Worm (Caenorhabditis elegans) whole organism, late embryonic: ENCODE data around the gene F58B6.1.

Experiments used
- ahr-1 ChIP-seq: sonication (generic microtip); optimal IDR thresholded peaks from 2 replicates; lab custom pipeline; 2016; ENCODE audit warnings: missing genetic modification characterization, missing compliant biosample characterization
- ceh-14 ChIP-seq: sonication (generic microtip); optimal IDR thresholded peaks from 2 replicates; lab custom pipeline; 2016; ENCODE audit warnings: missing genotype, missing genetic modification characterization, missing compliant biosample characterization
- dmd-4 ChIP-seq: sonication (generic microtip); optimal IDR thresholded peaks from 2 replicates; lab custom pipeline; 2016; ENCODE audit warnings: borderline replicate concordance, missing genetic modification characterization, missing compliant biosample characterization
- hlh-6 ChIP-seq: sonication (generic microtip); optimal IDR thresholded peaks from 2 replicates; lab custom pipeline; 2016; ENCODE audit warnings: missing genotype, missing genetic modification characterization, missing compliant biosample characterization
- hlh-8 ChIP-seq: sonication (generic microtip); optimal IDR thresholded peaks from 2 replicates; lab custom pipeline; 2016; ENCODE audit warnings: missing genotype, missing genetic modification characterization, missing compliant biosample characterization
- mec-3 ChIP-seq: sonication (generic microtip); optimal IDR thresholded peaks from 2 replicates; lab custom pipeline; 2016; ENCODE audit warnings: borderline replicate concordance, missing genetic modification characterization, missing compliant biosample characterization
- nhr-232 ChIP-seq: sonication (generic microtip); optimal IDR thresholded peaks from 2 replicates; lab custom pipeline; 2016; ENCODE audit warnings: missing genetic modification characterization, missing compliant biosample characterization
- pag-3 ChIP-seq: sonication (generic microtip); optimal IDR thresholded peaks from 2 replicates; lab custom pipeline; 2016; ENCODE audit warnings: missing compliant biosample characterization, missing genetic modification characterization, borderline replicate concordance
- pax-1 ChIP-seq: fragments of 150-350 bp; optimal IDR thresholded peaks from 2 replicates; lab custom pipeline; 2014; ENCODE audit warnings: missing biosample characterization, missing genetic modification characterization
- syd-9 ChIP-seq: sonication (generic microtip); optimal IDR thresholded peaks from 2 replicates; lab custom pipeline; 2016; ENCODE audit warnings: mild to moderate bottlenecking, missing genetic modification characterization, moderate library complexity, missing compliant biosample characterization
- tbx-2 ChIP-seq: sonication (generic microtip); optimal IDR thresholded peaks from 2 replicates; lab custom pipeline; 2016; ENCODE audit warnings: missing genetic modification characterization, missing compliant biosample characterization
- unc-86 ChIP-seq: sonication (generic microtip); optimal IDR thresholded peaks from 2 replicates; lab custom pipeline; 2016; ENCODE audit warnings: missing genetic modification characterization, missing compliant biosample characterization

- TF ChIP-seq hlh-6 (tag; lab: Kevin White, UChicago) (no peak), pag-3 (tag; lab: Kevin White, UChicago) (no peak), ahr-1 (tag; lab: Kevin White, UChicago) (no peak), ceh-14 (no peak), unc-86 (tag; lab: Kevin White, UChicago) (no peak), dmd-4 (tag; lab: Kevin White, UChicago) (no peak), syd-9 (tag; lab: Kevin White, UChicago) (no peak), mec-3 (no peak), hlh-8 (tag; lab: Kevin White, UChicago) (no peak), tbx-2 (tag; lab: Kevin White, UChicago) (no peak), pax-1 (tag; lab: Kevin White, UChicago) (no peak), nhr-232 (tag; lab: Kevin White, UChicago) (no peak)
Measured at ce11 chrIII:1084971-1085370, 30.8 kb downstream of the F58B6.1 start.
